Fruit fly (Drosophila melanogaster): ENCODE measurements around the gene CG15498.

DNA sequence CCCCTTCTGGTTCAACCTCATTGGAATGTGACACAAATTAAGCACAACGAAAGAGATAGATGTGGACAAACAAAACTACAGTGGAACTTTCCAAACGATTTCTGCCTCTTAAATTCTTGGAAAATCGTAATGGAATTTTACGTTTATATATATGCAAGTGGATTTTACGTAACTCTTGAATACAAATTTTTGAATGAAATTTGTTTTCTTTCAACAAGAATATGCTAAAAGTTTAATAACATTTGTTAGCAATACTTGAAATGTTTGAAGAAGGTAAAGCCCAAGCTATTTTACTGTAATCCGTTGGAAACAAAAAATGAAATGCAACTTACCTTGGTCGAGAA, 33.7 kb upstream of the CG15498 start:
- TF ChIP-seq jim (GFP tag; optimal IDR thresholded peaks at IDR 0.05) (no peak), Dfd (GFP tag; optimal IDR thresholded peaks at IDR 0.05) (no peak), Abd-B (GFP tag; optimal IDR thresholded peaks at IDR 0.05) (no peak), OdsH (GFP tag; optimal IDR thresholded peaks at IDR 0.05) (no peak), Jra (GFP tag; optimal IDR thresholded peaks at IDR 0.05) (no peak), N (GFP tag; optimal IDR thresholded peaks at IDR 0.05) (no peak), dsf (GFP tag; optimal IDR thresholded peaks at IDR 0.05; ENCODE audit: borderline replicate concordance) (no peak), lola (GFP tag; optimal IDR thresholded peaks at IDR 0.05) (no peak), h (GFP tag; optimal IDR thresholded peaks at IDR 0.05) (no peak), pan (optimal IDR thresholded peaks at IDR 0.05) (no peak), HLH106 (tag; optimal IDR thresholded peaks at IDR 0.05) (no peak)

All from whole organism, wandering third instar larva.